Worm (Caenorhabditis elegans): Measurements from ENCODE around the gene hlh-13.

hlh-13 gene

ce11 chrX:4252047-4252446, 3.0 kb downstream of the hlh-13 start, which contains the start of gene srv-5:
Gene srv-5, plus strand, starts transcription at chrX:4252347.
- TF ChIP-seq K09A11.1 (tag; optimal IDR thresholded peaks at IDR 0.05; ENCODE audit: insufficient read depth) = no peak
- TF ChIP-seq ceh-6 (GFP tag; optimal IDR thresholded peaks at IDR 0.05) = no peak
- no peak for TF ChIP-seq syd-9 (tag; optimal IDR thresholded peaks at IDR 0.05)
- TF ChIP-seq Y22D7AL.16 (tag; optimal IDR thresholded peaks at IDR 0.05) = no peak

ce11 chrX:4254782-4255181, 5.7 kb downstream of the hlh-13 start, which contains the start of gene taf-11.1:
Gene taf-11.1, plus strand, starts transcription at chrX:4255170.
- TF ChIP-seq ets-4 (tag; optimal IDR thresholded peaks at IDR 0.05) (peak; percentile 37), ceh-48 (tag; optimal IDR thresholded peaks at IDR 0.05) (peak; percentile 55), unc-42 (tag; optimal IDR thresholded peaks at IDR 0.05) (peak; percentile 20), dmd-4 (tag; optimal IDR thresholded peaks at IDR 0.05; ENCODE audit: borderline replicate concordance) (no peak), ceh-31 (tag; optimal IDR thresholded peaks at IDR 0.05) (peak; percentile 60), C08G9.2 (tag; optimal IDR thresholded peaks at IDR 0.05) (peak; percentile 18), K02D7.2 (tag; optimal IDR thresholded peaks at IDR 0.05) (no peak), ceh-2 (tag; optimal IDR thresholded peaks at IDR 0.05) (peak; percentile 37), pag-3 (tag; optimal IDR thresholded peaks at IDR 0.05; ENCODE audit: borderline replicate concordance) (no peak), nfya-1 (tag; optimal IDR thresholded peaks at IDR 0.05) (peak; percentile 2), madf-2 (tag; optimal IDR thresholded peaks at IDR 0.05) (no peak), ceh-18 (tag; optimal IDR thresholded peaks at IDR 0.05) (no peak), tbx-2 (tag; optimal IDR thresholded peaks at IDR 0.05) (peak; percentile 29), elt-2 (tag; optimal IDR thresholded peaks at IDR 0.05) (peak; percentile 5), fax-1 (tag; optimal IDR thresholded peaks at IDR 0.05) (no peak), ztf-16 (tag; optimal IDR thresholded peaks at IDR 0.05) (no peak), fkh-10 (GFP tag; optimal IDR thresholded peaks at IDR 0.05) (no peak)

ce11 chrX:4255366-4255765, 6.3 kb downstream of the hlh-13 start:
- TF ChIP-seq fkh-6 (tag; optimal IDR thresholded peaks at IDR 0.05) (no peak), C08G9.2 (tag; optimal IDR thresholded peaks at IDR 0.05) (no peak)

ce11 chrX:4256761-4257160, 7.7 kb downstream of the hlh-13 start, which contains the start of gene srv-6:
Gene srv-6, plus strand, starts transcription at chrX:4257061.
- TF ChIP-seq ceh-30 (tag; optimal IDR thresholded peaks at IDR 0.05) = no peak
- no peak for TF ChIP-seq dve-1 (tag; optimal IDR thresholded peaks at IDR 0.05)
- TF ChIP-seq ceh-22 (tag; optimal IDR thresholded peaks at IDR 0.05) = no peak
- no peak for TF ChIP-seq F13H6.1 (tag; optimal IDR thresholded peaks at IDR 0.05)
- TF ChIP-seq ahr-1 (tag; optimal IDR thresholded peaks at IDR 0.05) = no peak
- no peak for TF ChIP-seq hlh-6 (tag; optimal IDR thresholded peaks at IDR 0.05)
- no peak for TF ChIP-seq tbx-2 (tag; optimal IDR thresholded peaks at IDR 0.05)
- TF ChIP-seq hlh-13 (GFP tag; optimal IDR thresholded peaks at IDR 0.05) = no peak
- TF ChIP-seq gmeb-2 (tag; optimal IDR thresholded peaks at IDR 0.05) = no peak
- no peak for TF ChIP-seq ceh-48 (tag; optimal IDR thresholded peaks at IDR 0.05)
- TF ChIP-seq unc-42 (tag; optimal IDR thresholded peaks at IDR 0.05) = no peak
- TF ChIP-seq fax-1 (tag; optimal IDR thresholded peaks at IDR 0.05) = no peak
- TF ChIP-seq ceh-31 (tag; optimal IDR thresholded peaks at IDR 0.05) = no peak
- TF ChIP-seq rnt-1 (tag; optimal IDR thresholded peaks at IDR 0.05) = no peak
- TF ChIP-seq hlh-8 (tag; optimal IDR thresholded peaks at IDR 0.05) = no peak
- TF ChIP-seq eyg-1 (tag; optimal IDR thresholded peaks at IDR 0.05) = no peak
- TF ChIP-seq pat-9 (tag; optimal IDR thresholded peaks at IDR 0.05) = no peak

ce11 chrX:4260297-4260696, 11.2 kb downstream of the hlh-13 start, which contains the start of gene C52B9.4:
Gene C52B9.4, plus strand, starts transcription at chrX:4260652.
- no peak for TF ChIP-seq fkh-10 (GFP tag; optimal IDR thresholded peaks at IDR 0.05)
- no peak for TF ChIP-seq ztf-16 (tag; optimal IDR thresholded peaks at IDR 0.05)
- TF ChIP-seq nfya-1 (tag; optimal IDR thresholded peaks at IDR 0.05) = peak; percentile 16
- TF ChIP-seq mec-3 (tag; optimal IDR thresholded peaks at IDR 0.05; ENCODE audit: borderline replicate concordance) = no peak
- TF ChIP-seq ceh-19 (GFP tag; optimal IDR thresholded peaks at IDR 0.05) = no peak
- no peak for TF ChIP-seq ceh-22 (tag; optimal IDR thresholded peaks at IDR 0.05)
- no peak for TF ChIP-seq pag-3 (tag; optimal IDR thresholded peaks at IDR 0.05; ENCODE audit: borderline replicate concordance)
- no peak for TF ChIP-seq ceh-6 (GFP tag; optimal IDR thresholded peaks at IDR 0.05)
- TF ChIP-seq odd-2 (tag; optimal IDR thresholded peaks at IDR 0.05) = no peak
- TF ChIP-seq hlh-30 (tag; optimal IDR thresholded peaks at IDR 0.05; ENCODE audit: insufficient read depth) = no peak
- no peak for TF ChIP-seq ceh-9 (tag; optimal IDR thresholded peaks at IDR 0.05)
- TF ChIP-seq unc-86 (tag; optimal IDR thresholded peaks at IDR 0.05) = no peak
- TF ChIP-seq zip-5 (tag; optimal IDR thresholded peaks at IDR 0.05) = no peak
- no peak for TF ChIP-seq hlh-6 (tag; optimal IDR thresholded peaks at IDR 0.05)
- no peak for TF ChIP-seq Y22D7AL.16 (tag; optimal IDR thresholded peaks at IDR 0.05)
- no peak for TF ChIP-seq pqm-1 (tag; optimal IDR thresholded peaks at IDR 0.05)
- TF ChIP-seq unc-42 (tag; optimal IDR thresholded peaks at IDR 0.05) = peak; percentile 11
- TF ChIP-seq ref-2 (tag; optimal IDR thresholded peaks at IDR 0.05) = no peak
- no peak for TF ChIP-seq ceh-45 (GFP tag; IDR thresholded peaks at IDR 0.05)
- TF ChIP-seq pat-9 (tag; optimal IDR thresholded peaks at IDR 0.05) = no peak
- TF ChIP-seq dve-1 (tag; optimal IDR thresholded peaks at IDR 0.05) = no peak
- TF ChIP-seq hlh-8 (tag; optimal IDR thresholded peaks at IDR 0.05) = peak; percentile 3

Measured in whole organism, late embryonic.